Fruit fly (Drosophila melanogaster) whole organism, prepupa: ENCODE measurements around the gene idc.
A peak's percentile ranks its signal among the peaks of the same experiment; 100 is the strongest.

ENCODE experiments used
- CG10631 ChIP-seq: fragments of 200-800 bp; sonication (Bioruptor generic); optimal IDR thresholded peaks from 2 replicates; lab custom pipeline; 2016; ENCODE audit warnings: missing biosample characterization, missing genetic modification characterization
- CG10669 ChIP-seq: fragments of 200-800 bp; sonication (Bioruptor generic); optimal IDR thresholded peaks from 3 replicates; lab custom pipeline; 2018; ENCODE audit warnings: missing biosample characterization, mild to moderate bottlenecking, missing genetic modification characterization, moderate library complexity
- CG11294 ChIP-seq: fragments of 200-800 bp; sonication (Bioruptor generic); IDR thresholded peaks from 2 replicates; pipeline ENCODE4 v1.3.6; 2022; ENCODE audit warnings: missing biosample characterization, missing genetic modification characterization
- CG11902 ChIP-seq: fragments of 200-800 bp; sonication (Bioruptor generic); optimal IDR thresholded peaks from 3 replicates; lab custom pipeline; 2016; ENCODE audit warnings: missing biosample characterization, missing genetic modification characterization
- CG15336 ChIP-seq: fragments of 200-800 bp; sonication (Bioruptor generic); IDR thresholded peaks from 2 replicates; pipeline ENCODE4 v1.3.6; 2022; ENCODE audit warnings: missing biosample characterization, missing genetic modification characterization
- CG1621 ChIP-seq: fragments of 200-800 bp; sonication (Bioruptor generic); optimal IDR thresholded peaks from 3 replicates; lab custom pipeline; 2018; ENCODE audit warnings: missing biosample characterization, mild to moderate bottlenecking, missing genetic modification characterization
- CG3032 ChIP-seq: fragments of 200-800 bp; optimal IDR thresholded peaks from 2 replicates; lab custom pipeline; 2019; ENCODE audit warnings: missing biosample characterization, mild to moderate bottlenecking, missing genetic modification characterization, moderate library complexity
- CG32006 ChIP-seq: fragments of 200-800 bp; sonication (Bioruptor generic); optimal IDR thresholded peaks from 3 replicates; lab custom pipeline; 2017; ENCODE audit warnings: missing biosample characterization, mild to moderate bottlenecking, missing genetic modification characterization
- CG34406 ChIP-seq: fragments of 200-800 bp; sonication (Bioruptor generic); optimal IDR thresholded peaks from 3 replicates; lab custom pipeline; 2016; ENCODE audit warnings: missing biosample characterization, missing genetic modification characterization
- CG3919 ChIP-seq: fragments of 200-800 bp; sonication (Bioruptor generic); optimal IDR thresholded peaks from 3 replicates; lab custom pipeline; 2016; ENCODE audit warnings: missing biosample characterization, missing genetic modification characterization
- CG4318 ChIP-seq: fragments of 200-800 bp; sonication (Bioruptor generic); optimal IDR thresholded peaks from 3 replicates; lab custom pipeline; 2017; ENCODE audit warnings: missing biosample characterization, mild to moderate bottlenecking, missing genetic modification characterization
- CG6163 ChIP-seq: fragments of 200-800 bp; sonication (Bioruptor generic); IDR thresholded peaks from 3 replicates; pipeline ENCODE4 v1.3.6; 2022; ENCODE audit warnings: missing biosample characterization, missing genetic modification characterization
- CG6276 ChIP-seq: fragments of 200-800 bp; sonication (Bioruptor generic); optimal IDR thresholded peaks from 2 replicates; lab custom pipeline; 2017; ENCODE audit warnings: missing biosample characterization, mild to moderate bottlenecking, missing genetic modification characterization
- CG6792 ChIP-seq: fragments of 200-800 bp; sonication (Bioruptor generic); optimal IDR thresholded peaks from 3 replicates; lab custom pipeline; 2016; ENCODE audit warnings: missing biosample characterization, missing genetic modification characterization
- CG6854 ChIP-seq: fragments of 200-800 bp; sonication (Bioruptor generic); optimal IDR thresholded peaks from 2 replicates; lab custom pipeline; 2017; ENCODE audit warnings: missing biosample characterization, mild to moderate bottlenecking, missing genetic modification characterization
- CG7368 ChIP-seq: fragments of 200-800 bp; sonication (Bioruptor generic); optimal IDR thresholded peaks from 3 replicates; lab custom pipeline; 2016; ENCODE audit warnings: missing biosample characterization, missing genetic modification characterization
- CG8119 ChIP-seq: fragments of 200-800 bp; sonication (Bioruptor generic); IDR thresholded peaks from 3 replicates; pipeline ENCODE4 v1.3.6; 2022; ENCODE audit warnings: missing biosample characterization, missing genetic modification characterization
- CG9139 ChIP-seq: fragments of 200-800 bp; sonication (Bioruptor generic); optimal IDR thresholded peaks from 3 replicates; lab custom pipeline; 2017; ENCODE audit warnings: missing biosample characterization, mild to moderate bottlenecking, missing genetic modification characterization
- Eip75B ChIP-seq: fragments of 200-800 bp; sonication (Bioruptor generic); optimal IDR thresholded peaks from 3 replicates; lab custom pipeline; 2016; ENCODE audit warnings: missing biosample characterization, missing genetic modification characterization
- Eip78C ChIP-seq: fragments of 200-800 bp; sonication (Bioruptor generic); peaks from one replicate; lab custom pipeline; 2016; ENCODE audit warnings: missing biosample characterization, missing genetic modification characterization
- Eip93F ChIP-seq: fragments of 200-800 bp; sonication (Bioruptor generic); optimal IDR thresholded peaks from 2 replicates; lab custom pipeline; 2016; ENCODE audit warnings: missing biosample characterization, mild to moderate bottlenecking, missing genetic modification characterization
- Ets96B ChIP-seq: fragments of 200-800 bp; optimal IDR thresholded peaks from 2 replicates; lab custom pipeline; 2019; ENCODE audit warnings: missing biosample characterization, mild to moderate bottlenecking, missing genetic modification characterization, moderate library complexity
- Hr38 ChIP-seq: sonication (Bioruptor generic); optimal IDR thresholded peaks from 2 replicates; lab custom pipeline; 2016; ENCODE audit warnings: missing biosample characterization, missing genetic modification characterization
- Hr39 ChIP-seq: fragments of 200-800 bp; sonication (Bioruptor generic); optimal IDR thresholded peaks from 2 replicates; lab custom pipeline; 2016; ENCODE audit warnings: missing biosample characterization, missing genetic modification characterization
- Hr4 ChIP-seq: fragments of 200-800 bp; sonication (Bioruptor generic); optimal IDR thresholded peaks from 3 replicates; lab custom pipeline; 2016; ENCODE audit warnings: missing biosample characterization, missing genetic modification characterization
- Lpt ChIP-seq: fragments of 200-800 bp; sonication (Bioruptor generic); optimal IDR thresholded peaks from 3 replicates; lab custom pipeline; 2016; ENCODE audit warnings: missing biosample characterization, missing genetic modification characterization
- Met ChIP-seq: fragments of 200-800 bp; sonication (Bioruptor generic); optimal IDR thresholded peaks from 3 replicates; lab custom pipeline; 2016; ENCODE audit warnings: missing biosample characterization, missing genetic modification characterization
- OdsH ChIP-seq: fragments of 200-800 bp; sonication (Bioruptor generic); optimal IDR thresholded peaks from 3 replicates; lab custom pipeline; 2016; ENCODE audit warnings: missing biosample characterization, missing genetic modification characterization
- Smox ChIP-seq: fragments of 200-800 bp; sonication (Bioruptor generic); optimal IDR thresholded peaks from 3 replicates; lab custom pipeline; 2016; ENCODE audit warnings: missing biosample characterization, missing genetic modification characterization
- Sox102F ChIP-seq: fragments of 200-800 bp; sonication (Bioruptor generic); optimal IDR thresholded peaks from 2 replicates; lab custom pipeline; 2016; ENCODE audit warnings: missing biosample characterization, mild to moderate bottlenecking, missing genetic modification characterization
- Sox14 ChIP-seq: fragments of 200-800 bp; sonication (Bioruptor generic); optimal IDR thresholded peaks from 3 replicates; lab custom pipeline; 2016; ENCODE audit warnings: missing biosample characterization, missing genetic modification characterization
- achi ChIP-seq: fragments of 200-800 bp; sonication (Bioruptor generic); optimal IDR thresholded peaks from 3 replicates; lab custom pipeline; 2016; ENCODE audit warnings: missing biosample characterization, missing genetic modification characterization
- acj6 ChIP-seq: fragments of 200-800 bp; sonication (Bioruptor generic); optimal IDR thresholded peaks from 3 replicates; lab custom pipeline; 2016; ENCODE audit warnings: missing biosample characterization, missing genetic modification characterization
- cyc ChIP-seq: fragments of 200-800 bp; sonication (Bioruptor generic); optimal IDR thresholded peaks from 3 replicates; lab custom pipeline; 2016; ENCODE audit warnings: missing biosample characterization, missing genetic modification characterization
- dac ChIP-seq: fragments of 200-800 bp; sonication (Bioruptor generic); optimal IDR thresholded peaks from 2 replicates; lab custom pipeline; 2017; ENCODE audit warnings: missing biosample characterization, mild to moderate bottlenecking, missing genetic modification characterization
- dsx ChIP-seq: fragments of 200-800 bp; optimal IDR thresholded peaks from 3 replicates; lab custom pipeline; 2019; ENCODE audit warnings: missing biosample characterization, mild to moderate bottlenecking, missing genetic modification characterization, moderate library complexity; ENCODE audit not compliant: poor library complexity, severe bottlenecking
- eg ChIP-seq: fragments of 200-800 bp; sonication (Bioruptor generic); IDR thresholded peaks from 3 replicates; pipeline ENCODE4 v1.3.6; 2022; ENCODE audit warnings: missing biosample characterization, missing genetic modification characterization
- esn ChIP-seq: fragments of 200-800 bp; sonication (Bioruptor generic); optimal IDR thresholded peaks from 2 replicates; lab custom pipeline; 2016; ENCODE audit warnings: missing biosample characterization, mild to moderate bottlenecking, missing genetic modification characterization, moderate library complexity
- fd59A ChIP-seq: fragments of 200-800 bp; sonication (Bioruptor generic); optimal IDR thresholded peaks from 2 replicates; lab custom pipeline; 2017; ENCODE audit warnings: missing biosample characterization, mild to moderate bottlenecking, missing genetic modification characterization, missing genetic modification reagents
- fd85E ChIP-seq: fragments of 200-800 bp; sonication (Bioruptor generic); optimal IDR thresholded peaks from 3 replicates; lab custom pipeline; 2016; ENCODE audit warnings: missing biosample characterization, missing genetic modification characterization
- fkh ChIP-seq: fragments of 200-800 bp; sonication (Bioruptor generic); optimal IDR thresholded peaks from 3 replicates; lab custom pipeline; 2017; ENCODE audit warnings: missing biosample characterization, mild to moderate bottlenecking, missing genetic modification characterization, moderate library complexity
- net ChIP-seq: fragments of 200-800 bp; sonication (Bioruptor generic); optimal IDR thresholded peaks from 3 replicates; lab custom pipeline; 2016; ENCODE audit warnings: missing biosample characterization, missing genetic modification characterization
- pdm3 ChIP-seq: fragments of 200-800 bp; sonication (Bioruptor generic); optimal IDR thresholded peaks from 3 replicates; lab custom pipeline; 2016; ENCODE audit warnings: missing biosample characterization, missing genetic modification characterization
- salr ChIP-seq, 2 experiments: fragments of 200-800 bp; sonication (Bioruptor generic); optimal IDR thresholded peaks; 3 replicates each; lab custom pipeline; 2016 to 2018; ENCODE audit warnings: missing biosample characterization in 2 of 2, missing genetic modification characterization in 2 of 2, mild to moderate bottlenecking in 1 of 2
- spab ChIP-seq: fragments of 200-800 bp; sonication (Bioruptor generic); optimal IDR thresholded peaks from 2 replicates; lab custom pipeline; 2017; ENCODE audit warnings: missing biosample characterization, mild to moderate bottlenecking, missing genetic modification characterization, missing genetic modification reagents
- ss ChIP-seq, 2 experiments: fragments of 200-800 bp; sonication (Bioruptor generic); optimal IDR thresholded peaks; 2 replicates in 1 of 2; 3 replicates in 1 of 2; lab custom pipeline; 2017 to 2018; ENCODE audit warnings: mild to moderate bottlenecking in 2 of 2, missing biosample characterization in 2 of 2, missing genetic modification characterization in 2 of 2, moderate library complexity in 1 of 2
- svp ChIP-seq: fragments of 200-800 bp; sonication (Bioruptor generic); peaks from one replicate; lab custom pipeline; 2016; ENCODE audit warnings: missing biosample characterization, missing genetic modification characterization
- topi ChIP-seq: fragments of 200-800 bp; sonication (Bioruptor generic); optimal IDR thresholded peaks from 3 replicates; lab custom pipeline; 2016; ENCODE audit warnings: missing biosample characterization, missing genetic modification characterization
- vri ChIP-seq: fragments of 200-800 bp; sonication (Bioruptor generic); optimal IDR thresholded peaks from 3 replicates; lab custom pipeline; 2016; ENCODE audit warnings: missing biosample characterization, mild to moderate bottlenecking, missing genetic modification characterization

Gene idc

DNA sequence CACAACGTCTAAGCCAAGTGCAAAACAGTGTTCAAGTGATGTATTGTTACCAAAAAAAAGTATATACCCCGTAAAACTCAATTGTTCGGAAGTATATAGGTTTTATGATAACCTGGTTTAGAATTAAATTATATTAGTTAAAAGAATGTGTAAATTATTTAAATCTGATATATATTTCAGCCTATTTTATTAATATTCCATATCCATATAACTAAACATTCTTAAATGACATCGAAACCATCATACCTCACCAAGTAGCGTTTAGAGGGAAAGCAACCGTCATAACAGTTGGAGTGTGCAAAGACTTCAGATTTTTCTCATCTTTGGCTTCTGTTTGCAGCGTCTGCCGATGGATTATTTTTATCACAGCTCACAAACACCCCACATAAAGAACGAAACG is 32.1 kb upstream of the idc start (continued):
- TF ChIP-seq net (GFP tag; lab: Kevin White, UChicago), result peak; percentile 80
- peak; percentile 60 for TF ChIP-seq fd59A (GFP tag; lab: Kevin White, UChicago)
- no peak for TF ChIP-seq Hr38 (GFP tag; lab: Kevin White, UChicago)
- TF ChIP-seq Ets96B (tag; lab: Kevin White, UChicago), result peak; percentile 85
- TF ChIP-seq CG3919 (GFP tag; lab: Kevin White, UChicago), result peak; percentile 82
- TF ChIP-seq esn (GFP tag; lab: Kevin White, UChicago), result peak; percentile 83
- TF ChIP-seq fd85E (GFP tag; lab: Kevin White, UChicago), result no peak
- peak; percentile 64 for TF ChIP-seq CG4318
- TF ChIP-seq Eip75B (GFP tag; lab: Kevin White, UChicago), result peak; percentile 58
- peak; percentile 72 for TF ChIP-seq Sox102F (GFP tag; lab: Kevin White, UChicago)
- peak; percentile 60 for TF ChIP-seq CG11902 (GFP tag; lab: Kevin White, UChicago)
- peak; percentile 72 for TF ChIP-seq svp (GFP tag; lab: Kevin White, UChicago)
- TF ChIP-seq Lpt (GFP tag; lab: Kevin White, UChicago), result peak; percentile 78
- TF ChIP-seq acj6 (GFP tag; lab: Kevin White, UChicago), result peak; percentile 87
- TF ChIP-seq Sox14, result peak; percentile 56
- peak; percentile 63 for TF ChIP-seq cyc (GFP tag; lab: Kevin White, UChicago)
- peak; percentile 64 for TF ChIP-seq spab (GFP tag; lab: Kevin White, UChicago)
- TF ChIP-seq CG6792 (GFP tag; lab: Kevin White, UChicago), result peak; percentile 75
- peak; percentile 40 for TF ChIP-seq vri (GFP tag; lab: Kevin White, UChicago)
- TF ChIP-seq, all 60 proteins: peak for 56

DNA sequence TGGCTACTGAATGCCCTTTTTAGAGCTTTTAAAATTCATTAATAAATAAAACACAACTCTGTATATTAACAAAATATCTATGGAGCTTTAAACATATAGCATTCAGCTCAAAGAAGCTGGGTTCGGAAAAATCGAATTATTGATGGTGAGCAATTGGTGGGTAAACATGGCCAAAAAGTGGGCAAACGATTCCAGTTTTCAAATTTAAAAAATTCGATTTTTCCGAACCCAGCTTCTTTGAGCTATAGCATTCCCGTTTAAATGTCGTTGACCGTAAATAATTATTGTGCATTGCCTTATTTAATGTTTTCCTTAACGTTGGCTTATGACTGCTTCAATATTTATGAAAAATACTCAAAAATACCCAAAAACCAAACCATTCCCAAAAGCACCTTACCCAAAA is 30.0 kb upstream of the idc start:
- TF ChIP-seq CG10669 (GFP tag; lab: Kevin White, UChicago) (peak; percentile 30), Hr4 (peak; percentile 49), CG6276 (no peak), CG3919 (GFP tag; lab: Kevin White, UChicago) (peak; percentile 22), Smox (GFP tag; lab: Kevin White, UChicago) (peak; percentile 64), CG34406 (GFP tag; lab: Kevin White, UChicago) (peak; percentile 46), dsx (GFP tag; lab: Kevin White, UChicago) (no peak), Sox102F (GFP tag; lab: Kevin White, UChicago) (peak; percentile 35), CG6792 (GFP tag; lab: Kevin White, UChicago) (peak; percentile 34), pdm3 (peak; percentile 57), CG11294 (no peak), net (GFP tag; lab: Kevin White, UChicago) (peak; percentile 44), Sox14 (peak; percentile 39), Hr39 (GFP tag; lab: Kevin White, UChicago) (peak; percentile 45), fkh (no peak), CG9139 (GFP tag; lab: Kevin White, UChicago) (no peak), eg (GFP tag; lab: Robert Waterston, UW) (no peak), CG3032 (tag; lab: Kevin White, UChicago) (peak; percentile 44), ss (GFP tag; optimal IDR thresholded peaks at IDR 0.05; lab: Kevin White, UChicago) (peak in 1 of 2 experiments; percentile 49), CG6163 (GFP tag; lab: Robert Waterston, UW) (no peak), Eip93F (GFP tag; lab: Kevin White, UChicago) (no peak), CG32006 (GFP tag; lab: Kevin White, UChicago) (peak; percentile 72), OdsH (GFP tag; lab: Kevin White, UChicago) (peak; percentile 10), Ets96B (tag; lab: Kevin White, UChicago) (no peak), topi (GFP tag; lab: Kevin White, UChicago) (peak; percentile 74), salr (GFP tag; optimal IDR thresholded peaks at IDR 0.05; lab: Kevin White, UChicago) (peak in 1 of 2 experiments; percentile 55), CG15336 (GFP tag; lab: Robert Waterston, UW) (no peak), Met (peak; percentile 69), Eip75B (GFP tag; lab: Kevin White, UChicago) (peak; percentile 59), CG11902 (GFP tag; lab: Kevin White, UChicago) (peak; percentile 24), CG8119 (GFP tag; lab: Robert Waterston, UW) (0 out of 3 replicates have a peak, but pooled peaks have one; percentile 14), CG1621 (tag; lab: Kevin White, UChicago) (no peak), CG7368 (GFP tag; lab: Kevin White, UChicago) (no peak), dac (GFP tag; lab: Kevin White, UChicago) (peak; percentile 37), CG6854 (GFP tag; lab: Kevin White, UChicago) (no peak), achi (peak; percentile 35), Hr38 (GFP tag; lab: Kevin White, UChicago) (no peak), CG10631 (GFP tag; lab: Kevin White, UChicago) (peak; percentile 45), Eip78C (peak; percentile 77)
